Worm (Caenorhabditis elegans): ENCODE measurements around the gene ZK228.4.
"Not testable (repeated sequence)": the region's sequence is repeated elsewhere in the genome, so short reads cannot be mapped to it uniquely, and the experiment has no call there.

The ZK228.4 gene

DNA sequence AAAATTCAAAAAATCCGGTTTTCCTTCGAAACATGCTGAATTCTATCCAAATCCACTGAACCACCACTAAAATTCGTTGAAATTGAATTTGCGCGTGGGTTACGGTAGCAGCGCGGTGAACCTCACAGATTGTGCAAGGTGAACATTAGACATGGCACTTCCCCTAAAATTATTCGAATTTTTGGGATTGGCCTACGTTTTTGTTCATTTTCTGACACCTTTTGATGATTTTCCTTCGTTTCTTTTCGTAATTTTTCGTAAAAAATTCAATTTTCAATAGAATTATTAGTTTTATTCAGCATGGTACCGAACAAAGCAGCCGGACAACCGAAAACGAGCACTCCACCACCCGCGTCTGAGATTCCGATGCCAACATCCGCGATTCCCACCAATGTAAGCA is 24.5 kb upstream of the ZK228.4 start, which contains the start of gene ZK262.8 (continued):
- TF ChIP-seq daf-19 (GFP tag; conservative IDR thresholded peaks at IDR 0.05), result no peak

DNA sequence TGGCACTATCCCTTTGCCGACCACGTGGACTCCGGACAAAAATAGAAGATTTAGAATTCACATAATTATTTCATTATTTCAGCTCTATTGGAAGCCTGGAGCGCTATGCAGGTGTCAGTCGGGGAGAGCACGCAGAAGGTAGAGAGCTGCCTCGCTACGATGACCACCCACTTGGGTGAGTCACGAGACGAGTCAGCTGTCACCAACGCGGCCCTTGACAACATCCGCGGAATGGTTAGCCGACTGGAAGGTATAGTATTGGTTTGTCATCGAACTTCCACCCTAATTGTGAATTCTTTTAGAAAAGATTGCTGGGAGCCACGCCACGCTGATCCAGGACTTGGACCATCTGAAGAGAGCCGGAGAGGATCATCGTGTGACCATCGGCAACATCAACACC is 23.1 kb upstream of the ZK228.4 start, which contains the start of gene ZK262.9:
Gene ZK262.9 (plus strand): TSS at position 301 of the 400 bp plus-strand sequence.
- not testable (repeated sequence) for TF ChIP-seq aha-1 (tag); mes-2 (tag; optimal IDR thresholded peaks at IDR 0.05; ENCODE audit: poor library complexity, severe bottlenecking); F49E8.2 (tag; optimal IDR thresholded peaks at IDR 0.05; ENCODE audit: borderline replicate concordance)

DNA sequence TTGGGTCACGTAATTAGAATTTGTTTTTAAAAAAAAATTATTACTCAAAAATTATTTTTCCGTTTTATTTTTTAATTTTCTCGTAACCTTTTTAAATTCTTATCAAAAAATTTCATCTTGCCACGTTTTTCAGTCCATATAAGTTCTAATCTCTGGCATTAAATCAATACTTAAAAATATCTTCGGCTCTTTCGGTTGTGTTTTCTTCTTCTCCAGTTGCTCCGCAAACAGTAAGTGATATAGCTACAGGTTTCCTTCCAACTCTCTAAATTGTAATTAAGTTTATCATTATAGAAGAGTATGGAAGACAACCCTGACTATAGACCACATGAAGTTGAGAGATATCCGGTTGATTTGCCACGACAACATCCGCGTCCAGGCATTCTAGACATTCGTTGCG is 18.5 kb upstream of the ZK228.4 start, which contains the start of gene ZK228.1:
Gene ZK228.1 (plus strand): TSS at position 301 of the 400 bp plus-strand sequence.
- TF ChIP-seq T20F7.1 (GFP tag; optimal IDR thresholded peaks at IDR 0.05) (no peak), ceh-82 (tag; optimal IDR thresholded peaks at IDR 0.05) (no peak), aha-1 (tag) (peak; percentile 38), Y5F2A.4 (GFP tag; optimal IDR thresholded peaks at IDR 0.05) (no peak), nhr-10 (tag; optimal IDR thresholded peaks at IDR 0.05) (no peak), daf-16 (GFP tag; optimal IDR thresholded peaks at IDR 0.05) (no peak), daf-16 (tag; optimal IDR thresholded peaks at IDR 0.05) (no peak)

DNA sequence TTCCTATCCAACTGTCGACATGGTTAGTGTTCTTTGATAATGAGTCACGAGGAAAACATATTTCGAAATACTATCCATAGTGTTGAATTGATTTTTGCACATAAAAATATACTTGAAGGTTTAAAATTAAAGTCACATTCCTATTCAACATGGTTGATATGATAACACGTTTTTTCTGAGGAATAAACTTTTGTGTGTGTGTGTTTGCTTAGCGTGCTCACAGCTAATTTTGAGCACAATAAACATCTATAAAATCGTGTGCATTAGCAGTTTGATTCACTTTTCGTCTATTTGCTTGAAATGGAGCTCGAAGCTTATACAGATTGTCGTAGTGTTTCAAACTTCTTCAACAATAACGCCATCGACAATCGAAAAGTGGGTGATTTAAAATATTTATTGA is 6.0 kb upstream of the ZK228.4 start, which contains the start of gene ZK228.10:
Gene ZK228.10 (plus strand): TSS at position 301 of the 400 bp plus-strand sequence.
- no peak for TF ChIP-seq arid-1 (GFP tag; conservative IDR thresholded peaks at IDR 0.05)
- no peak for TF ChIP-seq vab-7 (GFP tag; IDR thresholded peaks at IDR 0.05)
- no peak for TF ChIP-seq nhr-48 (tag; optimal IDR thresholded peaks at IDR 0.05)
- TF ChIP-seq zip-2 (tag; optimal IDR thresholded peaks at IDR 0.05), result no peak
- TF ChIP-seq ceh-44 (GFP tag; IDR thresholded peaks at IDR 0.05), result no peak
- no peak for TF ChIP-seq saeg-2 (GFP tag; IDR thresholded peaks at IDR 0.05)
- TF ChIP-seq jun-1 (tag; optimal IDR thresholded peaks at IDR 0.05), result no peak

DNA sequence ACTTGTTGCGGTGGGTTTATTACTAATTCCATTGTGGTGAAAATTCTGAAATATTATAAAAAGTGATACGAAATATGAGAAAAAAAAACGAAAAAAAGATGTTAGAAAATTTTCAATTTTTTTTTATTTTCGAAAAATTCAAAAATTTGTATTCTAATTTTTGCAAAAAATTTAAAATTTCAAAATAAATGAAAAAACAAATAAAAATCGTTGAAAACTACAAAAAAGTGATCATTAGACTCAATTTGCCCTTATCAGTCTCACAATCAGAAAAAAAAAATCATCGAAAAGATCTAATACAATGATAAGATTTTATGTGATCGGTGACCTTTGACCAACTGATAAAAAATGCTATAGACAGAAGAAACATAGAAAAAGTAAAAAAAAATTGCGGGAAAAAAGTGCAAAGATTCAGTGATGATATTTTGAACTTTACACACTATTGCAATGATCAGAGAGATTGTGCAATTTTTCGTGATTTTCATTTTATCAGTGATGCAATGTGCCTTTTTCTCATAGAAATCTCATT is 1.3 kb upstream of the ZK228.4 start, which contains the start of gene ZK228.3:
Gene ZK228.3 (minus strand): TSS at position 51 of the 529 bp plus-strand sequence.
- TF ChIP-seq unc-39 (tag; optimal IDR thresholded peaks at IDR 0.05) (no peak), dmd-9 (GFP tag; IDR thresholded peaks at IDR 0.05) (no peak), spr-3 (GFP tag; optimal IDR thresholded peaks at IDR 0.05) (no peak), fos-1 (tag; optimal IDR thresholded peaks at IDR 0.05) (no peak), zip-11 (GFP tag; IDR thresholded peaks at IDR 0.05) (no peak), madf-9 (GFP tag; conservative IDR thresholded peaks at IDR 0.05) (no peak), hlh-11 (tag; optimal IDR thresholded peaks at IDR 0.05) (peak; percentile 52), nhr-28 (tag; optimal IDR thresholded peaks at IDR 0.05) (peak; percentile 91), pqm-1 (tag; optimal IDR thresholded peaks at IDR 0.05) (peak; percentile 94), hlh-30 (tag; optimal IDR thresholded peaks at IDR 0.05; ENCODE audit: insufficient read depth) (no peak), ceh-32 (tag; optimal IDR thresholded peaks at IDR 0.05; ENCODE audit: poor library complexity) (no peak), nhr-41 (GFP tag; IDR thresholded peaks at IDR 0.05) (peak; percentile 93), F37D6.2 (tag; optimal IDR thresholded peaks at IDR 0.05) (no peak), nhr-77 (tag; optimal IDR thresholded peaks at IDR 0.05) (peak; percentile 76), egl-43 (GFP tag; IDR thresholded peaks at IDR 0.05) (no peak), tra-1 (GFP tag; IDR thresholded peaks at IDR 0.05) (peak; percentile 53; the same call in 1 of the 2 replicates), nhr-102 (tag; optimal IDR thresholded peaks at IDR 0.05) (no peak), daf-16 (GFP tag; optimal IDR thresholded peaks at IDR 0.05) (no peak), daf-16 (tag; optimal IDR thresholded peaks at IDR 0.05) (peak; percentile 55), dmd-6 (GFP tag; IDR thresholded peaks at IDR 0.05) (peak; percentile 90), ama-1 (optimal IDR thresholded peaks at IDR 0.05) (no peak), php-3 (GFP tag; IDR thresholded peaks at IDR 0.05) (peak; percentile 35; the same call in 1 of the 2 replicates), pha-4 (GFP tag; IDR thresholded peaks at IDR 0.05) (no peak), pha-4 (tag; optimal IDR thresholded peaks at IDR 0.05) (no peak), nhr-48 (tag; optimal IDR thresholded peaks at IDR 0.05) (peak; percentile 23), lin-1 (GFP tag; IDR thresholded peaks at IDR 0.05) (0 out of 2 replicates have a peak, but pooled peaks have one; percentile 30), madf-5 (GFP tag; IDR thresholded peaks at IDR 0.05) (no peak), Y5F2A.4 (GFP tag; optimal IDR thresholded peaks at IDR 0.05) (no peak), ceh-44 (GFP tag; IDR thresholded peaks at IDR 0.05) (no peak), nhr-42 (GFP tag; IDR thresholded peaks at IDR 0.05) (no peak)

Data from whole organism, L4 larva.